Worm (Caenorhabditis elegans) whole organism, late embryonic: ENCODE measurements around the gene piit-1.
A peak's percentile ranks its signal among the peaks of the same experiment; 100 is the strongest.

Source experiments
- C38D4.7 ChIP-seq: fragments of 200-800 bp; sonication (Bioruptor generic); optimal IDR thresholded peaks from 2 replicates; lab custom pipeline; 2018; ENCODE audit warnings: mild to moderate bottlenecking, missing genetic modification characterization, moderate library complexity, missing compliant biosample characterization
- F13H6.1 ChIP-seq: sonication (generic microtip); optimal IDR thresholded peaks from 2 replicates; lab custom pipeline; 2016; ENCODE audit warnings: missing genetic modification characterization, missing compliant biosample characterization
- K02D7.2 ChIP-seq: sonication (generic microtip); optimal IDR thresholded peaks from 2 replicates; lab custom pipeline; 2017; ENCODE audit warnings: mild to moderate bottlenecking, missing genetic modification characterization, missing compliant biosample characterization
- Y22D7AL.16 ChIP-seq: sonication (generic microtip); optimal IDR thresholded peaks from 2 replicates; lab custom pipeline; 2016; ENCODE audit warnings: missing genetic modification characterization, missing compliant biosample characterization
- ahr-1 ChIP-seq: sonication (generic microtip); optimal IDR thresholded peaks from 2 replicates; lab custom pipeline; 2016; ENCODE audit warnings: missing genetic modification characterization, missing compliant biosample characterization
- ceh-14 ChIP-seq: sonication (generic microtip); optimal IDR thresholded peaks from 2 replicates; lab custom pipeline; 2016; ENCODE audit warnings: missing genotype, missing genetic modification characterization, missing compliant biosample characterization
- ceh-18 ChIP-seq: sonication (generic microtip); optimal IDR thresholded peaks from 2 replicates; lab custom pipeline; 2016; ENCODE audit warnings: missing genetic modification characterization, missing compliant biosample characterization
- ceh-2 ChIP-seq: sonication (generic microtip); optimal IDR thresholded peaks from 2 replicates; lab custom pipeline; 2016; ENCODE audit warnings: missing genotype, missing genetic modification characterization, missing compliant biosample characterization
- ceh-22 ChIP-seq: sonication (generic microtip); optimal IDR thresholded peaks from 2 replicates; lab custom pipeline; 2017; ENCODE audit warnings: missing biosample characterization, missing genetic modification characterization
- ceh-31 ChIP-seq: sonication (generic microtip); optimal IDR thresholded peaks from 2 replicates; lab custom pipeline; 2016; ENCODE audit warnings: missing genetic modification characterization, missing compliant biosample characterization
- ceh-45 ChIP-seq: fragments of 200-800 bp; sonication (Bioruptor generic); IDR thresholded peaks from 2 replicates; pipeline ENCODE4 v1.3.6; 2022; ENCODE audit warnings: missing genetic modification reagents, missing genetic modification characterization, missing compliant biosample characterization
- ceh-6 ChIP-seq: fragments of 200-800 bp; sonication (Bioruptor generic); optimal IDR thresholded peaks from 2 replicates; lab custom pipeline; 2018; ENCODE audit warnings: mild to moderate bottlenecking, missing genetic modification characterization, missing compliant biosample characterization
- che-1 ChIP-seq: sonication (generic microtip); optimal IDR thresholded peaks from 2 replicates; lab custom pipeline; 2016; ENCODE audit warnings: mild to moderate bottlenecking, missing genetic modification characterization, missing compliant biosample characterization
- dmd-4 ChIP-seq: sonication (generic microtip); optimal IDR thresholded peaks from 2 replicates; lab custom pipeline; 2016; ENCODE audit warnings: borderline replicate concordance, missing genetic modification characterization, missing compliant biosample characterization
- elt-2 ChIP-seq: sonication (generic microtip); optimal IDR thresholded peaks from 2 replicates; lab custom pipeline; 2016; ENCODE audit warnings: missing genetic modification reagents, missing genetic modification characterization, missing compliant biosample characterization
- ets-4 ChIP-seq: sonication (generic microtip); optimal IDR thresholded peaks from 2 replicates; lab custom pipeline; 2016; ENCODE audit warnings: missing genetic modification characterization, missing compliant biosample characterization
- hlh-13 ChIP-seq: fragments of 200-800 bp; sonication (Bioruptor generic); optimal IDR thresholded peaks from 2 replicates; lab custom pipeline; 2018; ENCODE audit warnings: mild to moderate bottlenecking, missing genetic modification characterization, missing compliant biosample characterization
- hlh-6 ChIP-seq: sonication (generic microtip); optimal IDR thresholded peaks from 2 replicates; lab custom pipeline; 2016; ENCODE audit warnings: missing genotype, missing genetic modification characterization, missing compliant biosample characterization
- lim-6 ChIP-seq: sonication (generic microtip); optimal IDR thresholded peaks from 2 replicates; lab custom pipeline; 2016; ENCODE audit warnings: missing genetic modification characterization, missing compliant biosample characterization
- lin-11 ChIP-seq: fragments of 200-800 bp; sonication (Bioruptor generic); optimal IDR thresholded peaks from 2 replicates; lab custom pipeline; 2018; ENCODE audit warnings: mild to moderate bottlenecking, missing genetic modification characterization, missing compliant biosample characterization
- mec-3 ChIP-seq: sonication (generic microtip); optimal IDR thresholded peaks from 2 replicates; lab custom pipeline; 2016; ENCODE audit warnings: borderline replicate concordance, missing genetic modification characterization, missing compliant biosample characterization
- nfya-1 ChIP-seq: sonication (generic microtip); optimal IDR thresholded peaks from 2 replicates; lab custom pipeline; 2017; ENCODE audit warnings: missing genetic modification characterization, mild to moderate bottlenecking, missing compliant biosample characterization, antibody characterized with exemption, moderate library complexity
- nhr-11 ChIP-seq: fragments of 150-350 bp; optimal IDR thresholded peaks from 2 replicates; lab custom pipeline; 2014; ENCODE audit warnings: missing biosample characterization, missing genetic modification characterization
- nhr-232 ChIP-seq: sonication (generic microtip); optimal IDR thresholded peaks from 2 replicates; lab custom pipeline; 2016; ENCODE audit warnings: missing genetic modification characterization, missing compliant biosample characterization
- odd-2 ChIP-seq: sonication (generic microtip); optimal IDR thresholded peaks from 2 replicates; lab custom pipeline; 2017; ENCODE audit warnings: antibody characterized with exemption, mild to moderate bottlenecking, missing genetic modification characterization, missing compliant biosample characterization
- pat-9 ChIP-seq: fragments of 200-800 bp; sonication (Bioruptor generic); optimal IDR thresholded peaks from 2 replicates; lab custom pipeline; 2018; ENCODE audit warnings: mild to moderate bottlenecking, missing genetic modification characterization, moderate library complexity, missing compliant biosample characterization
- pax-1 ChIP-seq: fragments of 150-350 bp; optimal IDR thresholded peaks from 2 replicates; lab custom pipeline; 2014; ENCODE audit warnings: missing biosample characterization, missing genetic modification characterization
- pha-2 ChIP-seq: sonication (generic microtip); optimal IDR thresholded peaks from 2 replicates; lab custom pipeline; 2017; ENCODE audit warnings: mild to moderate bottlenecking, missing genetic modification characterization, missing compliant biosample characterization
- sdc-2 ChIP-seq: sonication (generic microtip); optimal IDR thresholded peaks from 2 replicates; lab custom pipeline; 2016; ENCODE audit warnings: missing genotype, missing genetic modification characterization, missing compliant biosample characterization
- sox-2 ChIP-seq: fragments of 200-800 bp; sonication (Bioruptor generic); IDR thresholded peaks from 2 replicates; pipeline ENCODE4 v1.3.6; 2022; ENCODE audit warnings: missing genetic modification reagents, missing genetic modification characterization, missing compliant biosample characterization
- ttx-3 ChIP-seq: sonication (generic microtip); optimal IDR thresholded peaks from 2 replicates; lab custom pipeline; 2016; ENCODE audit warnings: missing genetic modification reagents, missing genetic modification characterization, missing compliant biosample characterization
- unc-42 ChIP-seq: sonication (generic microtip); optimal IDR thresholded peaks from 2 replicates; lab custom pipeline; 2016; ENCODE audit warnings: missing genotype, missing genetic modification characterization, missing compliant biosample characterization

The piit-1 gene

ce11 chrV:11638634-11639117 is 28.7 kb upstream of the piit-1 start:
- TF ChIP-seq ceh-18 (tag; lab: Kevin White, UChicago): peak; percentile 75
- peak; percentile 75 for TF ChIP-seq unc-42 (tag; lab: Kevin White, UChicago)
- peak; percentile 17 for TF ChIP-seq hlh-13 (GFP tag; lab: Kevin White, UChicago)
- TF ChIP-seq pat-9 (tag; lab: Kevin White, UChicago): peak; percentile 1
- TF ChIP-seq ceh-31 (tag; lab: Kevin White, UChicago): no peak
- peak; percentile 17 for TF ChIP-seq nfya-1 (tag; lab: Kevin White, UChicago)

- no peak for TF ChIP-seq nhr-11 (tag; lab: Kevin White, UChicago)
- no peak for TF ChIP-seq ets-4 (tag; lab: Kevin White, UChicago)
- TF ChIP-seq pat-9 (tag; lab: Kevin White, UChicago): no peak
- TF ChIP-seq lim-6 (tag; lab: Kevin White, UChicago): no peak
- TF ChIP-seq sox-2 (GFP tag; lab: Robert Waterston, UW): no peak
- TF ChIP-seq che-1 (tag; lab: Kevin White, UChicago): no peak
- TF ChIP-seq ceh-22 (tag; lab: Kevin White, UChicago): no peak
- TF ChIP-seq lin-11 (tag; lab: Kevin White, UChicago): no peak
- TF ChIP-seq ceh-18 (tag; lab: Kevin White, UChicago): no peak
- no peak for TF ChIP-seq hlh-6 (tag; lab: Kevin White, UChicago)
- no peak for TF ChIP-seq sdc-2
- TF ChIP-seq nfya-1 (tag; lab: Kevin White, UChicago): no peak
- TF ChIP-seq pha-2 (tag; lab: Kevin White, UChicago): no peak
Measured at ce11 chrV:11637191-11637590, 27.2 kb upstream of the piit-1 start, which contains the start of gene sipa-1. Gene sipa-1, minus strand, starts transcription at chrV:11637291.

- TF ChIP-seq ceh-31 (tag; lab: Kevin White, UChicago) (no peak), odd-2 (no peak), ahr-1 (tag; lab: Kevin White, UChicago) (no peak), ttx-3 (tag; lab: Kevin White, UChicago) (no peak), dmd-4 (no peak), ceh-14 (tag; lab: Kevin White, UChicago) (no peak), mec-3 (tag; lab: Kevin White, UChicago) (no peak), ceh-6 (GFP tag; lab: Kevin White, UChicago) (no peak), nhr-232 (tag; lab: Kevin White, UChicago) (no peak)
Measured at ce11 chrV:11635587-11635986, 25.6 kb upstream of the piit-1 start.

- TF ChIP-seq K02D7.2 (tag; lab: Kevin White, UChicago): no peak
- TF ChIP-seq sox-2 (GFP tag; lab: Robert Waterston, UW): no peak
- TF ChIP-seq Y22D7AL.16 (tag; lab: Kevin White, UChicago): no peak
- TF ChIP-seq pax-1 (tag; lab: Kevin White, UChicago): no peak
Measured at ce11 chrV:11631128-11631527, 21.2 kb upstream of the piit-1 start.

- TF ChIP-seq ceh-18 (tag; lab: Kevin White, UChicago): no peak
- TF ChIP-seq elt-2: peak; percentile 69
- TF ChIP-seq, all 69 proteins: peak for 1
Measured at ce11 chrV:11629222-11630026, 19.5 kb upstream of the piit-1 start, which contains the start of gene F35B12.10. Gene F35B12.10, minus strand, starts transcription at chrV:11629272.

- TF ChIP-seq ceh-2 (tag; lab: Kevin White, UChicago): no peak
- no peak for TF ChIP-seq C38D4.7 (GFP tag; lab: Kevin White, UChicago)
- TF ChIP-seq ceh-45 (GFP tag; lab: Robert Waterston, UW): no peak
- no peak for TF ChIP-seq F13H6.1
- no peak for TF ChIP-seq ets-4 (tag; lab: Kevin White, UChicago)
- no peak for TF ChIP-seq ceh-14 (tag; lab: Kevin White, UChicago)
- no peak for TF ChIP-seq ceh-18 (tag; lab: Kevin White, UChicago)
Measured at ce11 chrV:11627837-11628236, 17.9 kb upstream of the piit-1 start.
